Fruit fly (Drosophila melanogaster) whole organism, adult: ENCODE results near the gene beta-Spec.

ENCODE experiments used
- CG11617 ChIP-seq: fragments of 200-800 bp; sonication (Bioruptor generic); optimal IDR thresholded peaks from 2 replicates; lab custom pipeline; 2017; ENCODE audit warnings: mild to moderate bottlenecking, missing biosample characterization, missing genetic modification reagents, missing genetic modification characterization
- CG14711 ChIP-seq: fragments of 200-800 bp; sonication (Bioruptor generic); optimal IDR thresholded peaks from 2 replicates; lab custom pipeline; 2018; ENCODE audit warnings: missing biosample characterization, mild to moderate bottlenecking, missing genetic modification characterization, moderate library complexity
- CG33017 ChIP-seq: fragments of 200-800 bp; sonication (Bioruptor generic); optimal IDR thresholded peaks from 2 replicates; lab custom pipeline; 2018; ENCODE audit warnings: missing biosample characterization, mild to moderate bottlenecking, missing genetic modification characterization, moderate library complexity
- bab1 ChIP-seq: fragments of 200-800 bp; sonication (Bioruptor generic); optimal IDR thresholded peaks from 3 replicates; lab custom pipeline; 2019; ENCODE audit warnings: missing biosample characterization, mild to moderate bottlenecking, missing genetic modification characterization, moderate library complexity
- kay ChIP-seq: fragments of 200-800 bp; sonication (Bioruptor generic); peaks from one replicate; lab custom pipeline; 2016; ENCODE audit warnings: missing biosample characterization, missing genetic modification characterization, borderline replicate concordance
- ovo ChIP-seq: fragments of 200-800 bp; sonication (Bioruptor generic); optimal IDR thresholded peaks from 2 replicates; lab custom pipeline; 2016; ENCODE audit warnings: missing biosample characterization, missing genetic modification characterization
- pad ChIP-seq: fragments of 200-800 bp; sonication (Bioruptor generic); optimal IDR thresholded peaks from 3 replicates; lab custom pipeline; 2017; ENCODE audit warnings: missing biosample characterization, missing genetic modification characterization, mild to moderate bottlenecking, moderate library complexity, missing genetic modification reagents
- toe ChIP-seq: fragments of 200-800 bp; sonication (Bioruptor generic); optimal IDR thresholded peaks from 2 replicates; lab custom pipeline; 2016; ENCODE audit warnings: missing biosample characterization, missing genetic modification characterization

- no peak for TF ChIP-seq ovo (GFP tag; lab: Kevin White, UChicago)
- TF ChIP-seq CG11617 (GFP tag; lab: Kevin White, UChicago), result no peak
- TF ChIP-seq toe (GFP tag; lab: Kevin White, UChicago), result no peak
- TF ChIP-seq pad (GFP tag; lab: Kevin White, UChicago), result no peak
- no peak for TF ChIP-seq CG14711 (tag; lab: Kevin White, UChicago)
- TF ChIP-seq bab1 (GFP tag; lab: Kevin White, UChicago), result peak; percentile 40
- no peak for TF ChIP-seq kay (GFP tag; lab: Kevin White, UChicago)
- TF ChIP-seq CG33017 (tag; lab: Kevin White, UChicago), result no peak
Measured at dm6 chrX:17657050-17657696, at the start of gene beta-Spec.
